Fruit fly (Drosophila melanogaster) whole organism, embryonic: Measurements from ENCODE around the gene Uro.

Experiments
- Antp ChIP-seq: fragments of 200-800 bp; sonication (Bioruptor generic); optimal IDR thresholded peaks from 3 replicates; lab custom pipeline; 2016; ENCODE audit warnings: missing biosample characterization, missing genetic modification characterization
- Awh ChIP-seq: fragments of 200-800 bp; sonication (Bioruptor generic); IDR thresholded peaks from 2 replicates; pipeline ENCODE4, ENCODE4 v1.3.6; 2022; ENCODE audit warnings: missing biosample characterization, missing genetic modification characterization
- CG10462 ChIP-seq: fragments of 200-800 bp; sonication (Bioruptor generic); optimal IDR thresholded peaks from 2 replicates; lab custom pipeline; 2016; ENCODE audit warnings: missing biosample characterization, missing genetic modification characterization
- CG11560 ChIP-seq: fragments of 200-800 bp; sonication (Bioruptor generic); IDR thresholded peaks from 3 replicates; pipeline ENCODE4 v1.3.6; 2022; ENCODE audit warnings: missing biosample characterization, missing genetic modification characterization
- CG11695 ChIP-seq: fragments of 200-800 bp; sonication (Bioruptor generic); IDR thresholded peaks from 3 replicates; pipeline ENCODE4 v1.3.6; 2022; ENCODE audit warnings: missing biosample characterization, missing genetic modification characterization
- CG12071 ChIP-seq: fragments of 200-800 bp; sonication (Bioruptor generic); optimal IDR thresholded peaks from 3 replicates; lab custom pipeline; 2018; ENCODE audit warnings: missing biosample characterization, mild to moderate bottlenecking, missing genetic modification characterization
- CG13287 ChIP-seq: fragments of 200-800 bp; sonication (Bioruptor generic); IDR thresholded peaks from 2 replicates; pipeline ENCODE4 v1.3.6; 2022; ENCODE audit warnings: missing biosample characterization, missing genetic modification characterization; ENCODE audit not compliant: partially characterized antibody
- CG15514 ChIP-seq: fragments of 200-800 bp; sonication (Bioruptor generic); optimal IDR thresholded peaks from 3 replicates; lab custom pipeline; 2017; ENCODE audit warnings: missing biosample characterization, missing genetic modification characterization, mild to moderate bottlenecking, moderate library complexity, missing genetic modification reagents
- CG17912 ChIP-seq: fragments of 200-800 bp; sonication (Bioruptor generic); optimal IDR thresholded peaks from 2 replicates; lab custom pipeline; 2018; ENCODE audit warnings: missing biosample characterization, mild to moderate bottlenecking, missing genetic modification characterization
- CG18011 ChIP-seq: fragments of 200-800 bp; sonication (Bioruptor generic); optimal IDR thresholded peaks from 2 replicates; lab custom pipeline; 2017; ENCODE audit warnings: missing biosample characterization, missing genetic modification characterization, mild to moderate bottlenecking, moderate library complexity, missing genotype
- CG2120 ChIP-seq: fragments of 200-800 bp; sonication (Bioruptor generic); optimal IDR thresholded peaks from 3 replicates; lab custom pipeline; 2016; ENCODE audit warnings: missing biosample characterization, missing genetic modification characterization
- CG30020 ChIP-seq: fragments of 200-800 bp; optimal IDR thresholded peaks from 2 replicates; lab custom pipeline; 2019; ENCODE audit warnings: missing biosample characterization, mild to moderate bottlenecking, missing genetic modification characterization, moderate library complexity
- CG3847 ChIP-seq: fragments of 200-800 bp; sonication (Bioruptor generic); IDR thresholded peaks from 2 replicates; pipeline ENCODE4 v1.3.6; 2022; ENCODE audit warnings: missing biosample characterization, missing genetic modification characterization
- CG4404 ChIP-seq: fragments of 200-800 bp; sonication (Bioruptor generic); IDR thresholded peaks from 2 replicates; pipeline ENCODE4 v1.3.6; 2022; ENCODE audit warnings: missing biosample characterization, missing genetic modification characterization
- CG5180 ChIP-seq: fragments of 200-800 bp; sonication (Bioruptor generic); optimal IDR thresholded peaks from 3 replicates; lab custom pipeline; 2017; ENCODE audit warnings: missing biosample characterization, missing genetic modification characterization, mild to moderate bottlenecking, moderate library complexity, missing genetic modification reagents
- CG6765 ChIP-seq: fragments of 200-800 bp; sonication (Bioruptor generic); optimal IDR thresholded peaks from 3 replicates; lab custom pipeline; 2017; ENCODE audit warnings: missing biosample characterization, mild to moderate bottlenecking, missing genetic modification characterization
- CG8359 ChIP-seq: fragments of 200-800 bp; sonication (Bioruptor generic); optimal IDR thresholded peaks from 2 replicates; lab custom pipeline; 2017; ENCODE audit warnings: missing biosample characterization, mild to moderate bottlenecking, missing genetic modification characterization, borderline replicate concordance
- CG9797 ChIP-seq: fragments of 200-800 bp; sonication (Bioruptor generic); optimal IDR thresholded peaks from 3 replicates; lab custom pipeline; 2018; ENCODE audit warnings: missing biosample characterization, mild to moderate bottlenecking, missing genetic modification characterization
- CG9817 ChIP-seq: fragments of 200-800 bp; sonication (Bioruptor generic); optimal IDR thresholded peaks from 2 replicates; lab custom pipeline; 2018; ENCODE audit warnings: missing biosample characterization, mild to moderate bottlenecking, missing genetic modification characterization, moderate library complexity
- CHES-1-like ChIP-seq: fragments of 200-800 bp; sonication (Bioruptor generic); optimal IDR thresholded peaks from 2 replicates; lab custom pipeline; 2016; ENCODE audit warnings: missing biosample characterization, missing genetic modification characterization
- CoRest ChIP-seq: fragments of 200-800 bp; sonication (Bioruptor generic); optimal IDR thresholded peaks from 3 replicates; lab custom pipeline; 2018; ENCODE audit warnings: missing biosample characterization, mild to moderate bottlenecking, missing genetic modification characterization, moderate library complexity
- D19A ChIP-seq: fragments of 200-800 bp; optimal IDR thresholded peaks from 3 replicates; lab custom pipeline; 2019; ENCODE audit warnings: missing biosample characterization, mild to moderate bottlenecking, missing genetic modification characterization, moderate library complexity
- Dad ChIP-seq: fragments of 200-800 bp; sonication (Bioruptor generic); optimal IDR thresholded peaks from 3 replicates; lab custom pipeline; 2016; ENCODE audit warnings: missing biosample characterization, missing genetic modification characterization
- Ets97D ChIP-seq: fragments of 200-800 bp; sonication (Bioruptor generic); optimal IDR thresholded peaks from 3 replicates; lab custom pipeline; 2016; ENCODE audit warnings: missing biosample characterization, missing genetic modification characterization
- Gsc ChIP-seq: fragments of 200-800 bp; sonication (Bioruptor generic); IDR thresholded peaks from 2 replicates; pipeline ENCODE4 v1.3.6; 2022; ENCODE audit warnings: missing biosample characterization, missing genetic modification characterization
- H15 ChIP-seq: fragments of 200-800 bp; sonication (Bioruptor generic); IDR thresholded peaks from 3 replicates; pipeline ENCODE4 v1.3.6; 2022; ENCODE audit warnings: missing biosample characterization, missing genetic modification characterization
- Hmr ChIP-seq: fragments of 200-800 bp; sonication (Bioruptor generic); optimal IDR thresholded peaks from 3 replicates; lab custom pipeline; 2017; ENCODE audit warnings: mild to moderate bottlenecking, missing biosample characterization, missing genetic modification reagents, missing genetic modification characterization
- Hr51 ChIP-seq, 2 experiments: fragments of 200-800 bp; sonication (Bioruptor generic); optimal IDR thresholded peaks; 2 replicates in 1 of 2; 3 replicates in 1 of 2; lab custom pipeline; 2016 to 2018; ENCODE audit warnings: missing biosample characterization in 2 of 2, missing genetic modification characterization in 2 of 2, mild to moderate bottlenecking in 1 of 2, moderate library complexity in 1 of 2
- Jarid2 ChIP-seq: fragments of 200-800 bp; sonication (Bioruptor generic); optimal IDR thresholded peaks from 3 replicates; lab custom pipeline; 2017; ENCODE audit warnings: mild to moderate bottlenecking, missing biosample characterization, missing genetic modification reagents, missing genetic modification characterization
- MBD-R2 ChIP-seq: fragments of 200-800 bp; sonication (Bioruptor generic); IDR thresholded peaks from 2 replicates; pipeline ENCODE4 v1.3.6; 2022; ENCODE audit warnings: missing biosample characterization, missing genetic modification characterization
- Nf-YA ChIP-seq: fragments of 200-800 bp; sonication (Bioruptor generic); IDR thresholded peaks from 2 replicates; pipeline ENCODE4 v1.3.6; 2022; ENCODE audit warnings: missing biosample characterization, missing genetic modification characterization
- Nf-YB ChIP-seq: fragments of 200-800 bp; sonication (Bioruptor generic); optimal IDR thresholded peaks from 3 replicates; lab custom pipeline; 2019; ENCODE audit warnings: missing biosample characterization, mild to moderate bottlenecking, missing genetic modification characterization, moderate library complexity
- Vsx1 ChIP-seq: fragments of 200-800 bp; sonication (Bioruptor generic); optimal IDR thresholded peaks from 2 replicates; lab custom pipeline; 2017; ENCODE audit warnings: missing biosample characterization, mild to moderate bottlenecking, missing genetic modification characterization, missing genetic modification reagents
- ac ChIP-seq: fragments of 200-800 bp; sonication (Bioruptor generic); optimal IDR thresholded peaks from 3 replicates; lab custom pipeline; 2017; ENCODE audit warnings: missing biosample characterization, mild to moderate bottlenecking, missing genetic modification characterization
- az2 ChIP-seq: fragments of 200-800 bp; sonication (Bioruptor generic); optimal IDR thresholded peaks from 3 replicates; lab custom pipeline; 2016; ENCODE audit warnings: missing biosample characterization, missing genetic modification characterization
- bab2 ChIP-seq: fragments of 200-800 bp; sonication (Bioruptor generic); optimal IDR thresholded peaks from 2 replicates; lab custom pipeline; 2016; ENCODE audit warnings: missing biosample characterization, missing genetic modification characterization
- corto ChIP-seq: fragments of 200-800 bp; sonication (Bioruptor generic); optimal IDR thresholded peaks from 2 replicates; lab custom pipeline; 2016; ENCODE audit warnings: missing biosample characterization, mild to moderate bottlenecking, missing genetic modification characterization, moderate library complexity
- dmrt99B ChIP-seq: fragments of 200-800 bp; sonication (Bioruptor generic); optimal IDR thresholded peaks from 2 replicates; lab custom pipeline; 2018; ENCODE audit warnings: missing biosample characterization, mild to moderate bottlenecking, missing genetic modification characterization, moderate library complexity
- exex ChIP-seq: fragments of 200-800 bp; sonication (Bioruptor generic); optimal IDR thresholded peaks from 4 replicates; lab custom pipeline; 2018; ENCODE audit warnings: missing biosample characterization, mild to moderate bottlenecking, missing genetic modification characterization, moderate library complexity
- grn ChIP-seq: fragments of 200-800 bp; sonication (Bioruptor generic); optimal IDR thresholded peaks from 3 replicates; lab custom pipeline; 2017; ENCODE audit warnings: missing biosample characterization, missing genetic modification characterization
- gsb ChIP-seq: fragments of 200-800 bp; sonication (Bioruptor generic); IDR thresholded peaks from 2 replicates; pipeline ENCODE4 v1.3.6; 2022; ENCODE audit warnings: missing biosample characterization, missing genetic modification characterization
- ham ChIP-seq: fragments of 200-800 bp; sonication (Bioruptor generic); IDR thresholded peaks from 2 replicates; pipeline ENCODE4 v1.3.6; 2022; ENCODE audit warnings: missing biosample characterization, missing genetic modification characterization
- lbe ChIP-seq: fragments of 200-800 bp; sonication (Bioruptor generic); optimal IDR thresholded peaks from 2 replicates; lab custom pipeline; 2016; ENCODE audit warnings: missing biosample characterization, mild to moderate bottlenecking, missing genetic modification characterization
- scrt ChIP-seq: fragments of 200-800 bp; sonication (Bioruptor generic); optimal IDR thresholded peaks from 2 replicates; lab custom pipeline; 2018; ENCODE audit warnings: missing biosample characterization, mild to moderate bottlenecking, missing genetic modification characterization, moderate library complexity
- sd ChIP-seq: fragments of 200-800 bp; sonication (Bioruptor generic); optimal IDR thresholded peaks from 3 replicates; lab custom pipeline; 2018; ENCODE audit warnings: missing biosample characterization, mild to moderate bottlenecking, missing genetic modification characterization, moderate library complexity
- unpg ChIP-seq: fragments of 200-800 bp; sonication (Bioruptor generic); optimal IDR thresholded peaks from 3 replicates; lab custom pipeline; 2018; ENCODE audit warnings: missing biosample characterization, mild to moderate bottlenecking, missing genetic modification characterization, moderate library complexity
- zen ChIP-seq: fragments of 200-800 bp; sonication (Bioruptor generic); optimal IDR thresholded peaks from 3 replicates; lab custom pipeline; 2018; ENCODE audit warnings: missing biosample characterization, mild to moderate bottlenecking, missing genetic modification characterization, moderate library complexity

Gene Uro

dm6 chr2L:7827045-7828004 is 47.4 kb downstream of the Uro start, which contains the start of the genes Rack1 and mts:
Gene Rack1, minus strand, starts transcription at chr2L:7827315.
Gene mts, plus strand, starts transcription at chr2L:7827650.
- TF ChIP-seq az2 (GFP tag; lab: Kevin White, UChicago) (peak; percentile 65), Nf-YA (GFP tag; lab: Robert Waterston, UW) (peak; percentile 85), CG30020 (tag; lab: Kevin White, UChicago) (peak; percentile 16), CG9797 (GFP tag; lab: Kevin White, UChicago) (peak; percentile 71), Ets97D (GFP tag; lab: Kevin White, UChicago) (peak; percentile 99), CG18011 (GFP tag; lab: Kevin White, UChicago) (peak; percentile 79), gsb (peak; percentile 67), Gsc (no peak), CG3847 (GFP tag; lab: Robert Waterston, UW) (peak; percentile 84), CG13287 (GFP tag; lab: Robert Waterston, UW) (peak; percentile 47), unpg (GFP tag; lab: Kevin White, UChicago) (peak; percentile 83), CHES-1-like (peak; percentile 64), CG17912 (GFP tag; lab: Kevin White, UChicago) (peak; percentile 87), CG15514 (GFP tag; lab: Kevin White, UChicago) (peak; percentile 96), CG11695 (GFP tag; lab: Robert Waterston, UW) (peak; percentile 58; the same call in 2 of the 3 replicates), CG10462 (GFP tag; lab: Kevin White, UChicago) (peak; percentile 50), Dad (GFP tag; lab: Kevin White, UChicago) (peak; percentile 71), CG12071 (GFP tag; lab: Kevin White, UChicago) (peak; percentile 92), Awh (GFP tag; lab: Robert Waterston, UW) (peak; percentile 81), H15 (GFP tag; lab: Robert Waterston, UW) (peak; percentile 79), CG4404 (GFP tag; lab: Robert Waterston, UW) (no peak), MBD-R2 (GFP tag; lab: Robert Waterston, UW) (peak; percentile 66), Antp (GFP tag; lab: Kevin White, UChicago) (peak; percentile 40), grn (GFP tag; lab: Kevin White, UChicago) (peak; percentile 29), scrt (GFP tag; lab: Kevin White, UChicago) (peak; percentile 83), CG2120 (GFP tag; lab: Kevin White, UChicago) (peak; percentile 69), Hmr (GFP tag; lab: Kevin White, UChicago) (peak; percentile 94), ac (GFP tag; lab: Kevin White, UChicago) (peak; percentile 75), exex (tag; lab: Kevin White, UChicago) (peak; percentile 50), bab2 (GFP tag; lab: Kevin White, UChicago) (peak; percentile 40), dmrt99B (tag; lab: Kevin White, UChicago) (no peak), Jarid2 (GFP tag; lab: Kevin White, UChicago) (peak; percentile 74), ham (peak; percentile 29; the same call in 1 of the 2 replicates), lbe (GFP tag; lab: Kevin White, UChicago) (peak; percentile 73), D19A (tag; lab: Kevin White, UChicago) (peak; percentile 8), CG8359 (GFP tag; lab: Kevin White, UChicago) (peak; percentile 74), sd (tag; lab: Kevin White, UChicago) (no peak), CG6765 (GFP tag; lab: Kevin White, UChicago) (peak; percentile 94), Nf-YB (GFP tag; lab: Kevin White, UChicago) (peak; percentile 67), corto (GFP tag; lab: Kevin White, UChicago) (peak; percentile 37), CG11560 (no peak; the same call in 1 of the 3 replicates), zen (tag; lab: Kevin White, UChicago) (peak; percentile 29), CoRest (tag; lab: Kevin White, UChicago) (peak; percentile 63), CG5180 (peak; percentile 73), CG9817 (tag; lab: Kevin White, UChicago) (peak; percentile 81), Vsx1 (GFP tag; lab: Kevin White, UChicago) (peak; percentile 83), Hr51 (GFP tag; optimal IDR thresholded peaks at IDR 0.05; lab: Kevin White, UChicago) (peak; percentile 67 to 76)
